Worm (Caenorhabditis elegans) whole organism, young adult: ENCODE measurements around the gene D1054.5.

ENCODE experiments used
- F23B12.7 ChIP-seq: sonication (generic microtip); optimal IDR thresholded peaks from 2 replicates; lab custom pipeline; 2017; ENCODE audit warnings: missing genetic modification characterization, mild to moderate bottlenecking, missing compliant biosample characterization, antibody characterized with exemption, moderate library complexity; ENCODE audit not compliant: insufficient read depth
- F33H1.4 ChIP-seq: fragments of 200-800 bp; sonication (Bioruptor generic); IDR thresholded peaks from 2 replicates; pipeline ENCODE4 v1.3.6; 2022; ENCODE audit warnings: missing genetic modification reagents, missing genetic modification characterization, missing compliant biosample characterization
- F49E8.2 ChIP-seq: sonication (generic microtip); optimal IDR thresholded peaks from 3 replicates; lab custom pipeline; 2017; ENCODE audit warnings: missing genetic modification characterization, mild to moderate bottlenecking, missing compliant biosample characterization, antibody characterized with exemption, moderate library complexity; ENCODE audit not compliant: insufficient read depth
- T07F8.4 ChIP-seq: sonication (generic microtip); optimal IDR thresholded peaks from 2 replicates; lab custom pipeline; 2016; ENCODE audit warnings: mild to moderate bottlenecking, missing genetic modification characterization, moderate library complexity, missing compliant biosample characterization
- akir-1 ChIP-seq: fragments of 200-800 bp; sonication (Bioruptor generic); optimal IDR thresholded peaks from 2 replicates; lab custom pipeline; 2018; ENCODE audit warnings: mild to moderate bottlenecking, missing genetic modification characterization, moderate library complexity, missing compliant biosample characterization
- ama-1 ChIP-seq, 3 experiments: fragments of 150-350 bp in 1 of 3; sonication (generic microtip) in 2 of 3; optimal IDR thresholded peaks; 2 replicates each; lab custom pipeline; 2014 to 2018; ENCODE audit warnings: missing biosample characterization in 2 of 3, missing genetic modification characterization in 2 of 3, missing genetic modification reagents in 2 of 3
- aptf-2 ChIP-seq: fragments of 200-800 bp; sonication (Bioruptor generic); conservative IDR thresholded peaks from 2 replicates; pipeline ENCODE4 v1.3.6; 2022; ENCODE audit warnings: missing genetic modification reagents, missing genetic modification characterization, missing compliant biosample characterization
- attf-3 ChIP-seq: fragments of 200-800 bp; sonication (Bioruptor generic); conservative IDR thresholded peaks from 2 replicates; pipeline ENCODE4 v1.3.6; 2022; ENCODE audit warnings: missing genetic modification reagents, missing genetic modification characterization, missing compliant biosample characterization
- attf-5 ChIP-seq: fragments of 200-800 bp; sonication (Bioruptor generic); optimal IDR thresholded peaks from 2 replicates; lab custom pipeline; 2018; ENCODE audit warnings: mild to moderate bottlenecking, missing genetic modification characterization, missing compliant biosample characterization
- attf-6 ChIP-seq: fragments of 200-800 bp; sonication (Bioruptor generic); IDR thresholded peaks from 2 replicates; pipeline ENCODE4 v1.3.6; 2022; ENCODE audit warnings: missing genetic modification reagents, missing genetic modification characterization, missing compliant biosample characterization
- ccch-3 ChIP-seq: fragments of 200-800 bp; sonication (Bioruptor generic); optimal IDR thresholded peaks from 2 replicates; lab custom pipeline; 2018; ENCODE audit warnings: mild to moderate bottlenecking, missing genetic modification characterization, missing compliant biosample characterization
- ceh-58 ChIP-seq: fragments of 200-800 bp; sonication (Bioruptor generic); IDR thresholded peaks from 2 replicates; pipeline ENCODE4 v1.3.6; 2022; ENCODE audit warnings: missing genetic modification characterization, missing compliant biosample characterization
- ceh-91 ChIP-seq: fragments of 200-800 bp; sonication (Bioruptor generic); IDR thresholded peaks from 2 replicates; pipeline ENCODE4 v1.3.6; 2022; ENCODE audit warnings: missing genetic modification reagents, missing genetic modification characterization, missing compliant biosample characterization
- dpff-1 ChIP-seq: sonication (generic microtip); optimal IDR thresholded peaks from 2 replicates; lab custom pipeline; 2017; ENCODE audit warnings: mild to moderate bottlenecking, missing genetic modification characterization, missing compliant biosample characterization
- egl-44 ChIP-seq: fragments of 200-800 bp; sonication (Bioruptor generic); IDR thresholded peaks from 2 replicates; pipeline ENCODE4 v1.3.6; 2022; ENCODE audit warnings: missing genetic modification reagents, missing genetic modification characterization, missing compliant biosample characterization
- egrh-3 ChIP-seq: fragments of 200-800 bp; sonication (Bioruptor generic); IDR thresholded peaks from 2 replicates; pipeline ENCODE4 v1.3.6; 2022; ENCODE audit warnings: missing genetic modification reagents, missing genetic modification characterization, missing compliant biosample characterization
- ekl-4 ChIP-seq: fragments of 200-800 bp; sonication (Bioruptor generic); IDR thresholded peaks from 2 replicates; pipeline ENCODE4 v1.3.6; 2022; ENCODE audit warnings: missing genetic modification reagents, missing genetic modification characterization, missing compliant biosample characterization
- hmg-1.2 ChIP-seq: fragments of 200-800 bp; sonication (Bioruptor generic); IDR thresholded peaks from 2 replicates; pipeline ENCODE4 v1.3.6; 2022; ENCODE audit warnings: missing genetic modification reagents, missing genetic modification characterization, missing compliant biosample characterization
- hrde-1 ChIP-seq: sonication (generic microtip); optimal IDR thresholded peaks from 2 replicates; lab custom pipeline; 2016; ENCODE audit warnings: missing genetic modification characterization, mild to moderate bottlenecking, missing compliant biosample characterization, moderate library complexity, missing genotype, missing genetic modification reagents, borderline replicate concordance
- lag-1 ChIP-seq: fragments of 200-800 bp; sonication (Bioruptor generic); IDR thresholded peaks from 2 replicates; pipeline ENCODE4 v1.3.6; 2022; ENCODE audit warnings: missing genetic modification reagents, missing genetic modification characterization, missing compliant biosample characterization
- let-526 ChIP-seq: fragments of 200-800 bp; sonication (Bioruptor generic); IDR thresholded peaks from 2 replicates; pipeline ENCODE4 v1.3.6; 2022; ENCODE audit warnings: missing genetic modification reagents, missing genetic modification characterization, missing compliant biosample characterization
- let-607 ChIP-seq, 2 experiments: fragments of 200-800 bp in 1 of 2; sonication (Bioruptor generic) in 1 of 2; sonication (generic microtip) in 1 of 2; optimal IDR thresholded peaks; 2 replicates each; lab custom pipeline; 2016 to 2018; ENCODE audit warnings: mild to moderate bottlenecking in 2 of 2, missing compliant biosample characterization in 2 of 2, missing genetic modification characterization in 2 of 2, moderate library complexity in 2 of 2, missing genotype in 1 of 2
- lin-35 ChIP-seq, 3 experiments: fragments of 150-350 bp in 2 of 3; sonication (generic microtip) in 1 of 3; optimal IDR thresholded peaks; 2 replicates each; lab custom pipeline; 2014 to 2018; ENCODE audit warnings: missing biosample characterization in 3 of 3, missing genetic modification characterization in 3 of 3, missing genetic modification reagents in 3 of 3
- lin-40 ChIP-seq: sonication (generic microtip); optimal IDR thresholded peaks from 2 replicates; lab custom pipeline; 2016; ENCODE audit warnings: missing genetic modification characterization, mild to moderate bottlenecking, missing compliant biosample characterization, missing genotype, missing genetic modification reagents
- lir-1 ChIP-seq: fragments of 200-800 bp; sonication (Bioruptor generic); conservative IDR thresholded peaks from 2 replicates; pipeline ENCODE4 v1.3.6; 2022; ENCODE audit warnings: missing genetic modification reagents, missing genetic modification characterization, missing compliant biosample characterization
- lsl-1 ChIP-seq: fragments of 200-800 bp; sonication (Bioruptor generic); optimal IDR thresholded peaks from 2 replicates; lab custom pipeline; 2018; ENCODE audit warnings: mild to moderate bottlenecking, missing genetic modification characterization, moderate library complexity, missing compliant biosample characterization
- mxl-1 ChIP-seq: sonication (generic microtip); optimal IDR thresholded peaks from 2 replicates; lab custom pipeline; 2016; ENCODE audit warnings: missing genetic modification characterization, missing compliant biosample characterization
- nfya-1 ChIP-seq: sonication (generic microtip); optimal IDR thresholded peaks from 2 replicates; lab custom pipeline; 2017; ENCODE audit warnings: antibody characterized with exemption, missing compliant biosample characterization, missing genetic modification characterization, borderline replicate concordance; ENCODE audit not compliant: insufficient read depth
- nhr-80 ChIP-seq: sonication (generic microtip); optimal IDR thresholded peaks from 2 replicates; lab custom pipeline; 2016; ENCODE audit warnings: missing genetic modification characterization, missing compliant biosample characterization
- nhr-90 ChIP-seq: sonication (generic microtip); optimal IDR thresholded peaks from 2 replicates; lab custom pipeline; 2016; ENCODE audit warnings: missing genotype, mild to moderate bottlenecking, missing genetic modification characterization, missing compliant biosample characterization
- pha-4 ChIP-seq: fragments of 150-350 bp; sonication (generic microtip); optimal IDR thresholded peaks from 2 replicates; lab custom pipeline; 2014; ENCODE audit warnings: missing biosample characterization, missing genetic modification reagents, missing genetic modification characterization
- rpc-1 ChIP-seq, 2 experiments: fragments of 150-350 bp in 1 of 2; sonication (generic microtip) in 1 of 2; optimal IDR thresholded peaks; 2 replicates each; lab custom pipeline; 2014 to 2018; ENCODE audit warnings: missing biosample characterization in 1 of 2, missing genetic modification characterization in 1 of 2, missing genetic modification reagents in 1 of 2, missing genotype in 1 of 2
- snpc-1.1 ChIP-seq: sonication (generic microtip); optimal IDR thresholded peaks from 2 replicates; lab custom pipeline; 2017; ENCODE audit warnings: missing genetic modification characterization, mild to moderate bottlenecking, missing compliant biosample characterization, antibody characterized with exemption, moderate library complexity, missing genotype, missing genetic modification reagents; ENCODE audit not compliant: insufficient read depth
- snpc-1.3 ChIP-seq: sonication (generic microtip); optimal IDR thresholded peaks from 2 replicates; lab custom pipeline; 2017; ENCODE audit warnings: missing genetic modification characterization, mild to moderate bottlenecking, missing compliant biosample characterization, antibody characterized with exemption, moderate library complexity, missing genotype, missing genetic modification reagents; ENCODE audit not compliant: insufficient read depth
- snpc-4 ChIP-seq, 5 experiments: fragments of 150-350 bp in 1 of 5; sonication (generic microtip) in 4 of 5; optimal IDR thresholded peaks; 2 replicates each; lab custom pipeline; 2014 to 2018; ENCODE audit warnings: missing genetic modification characterization in 5 of 5, missing biosample characterization in 3 of 5, antibody characterized with exemption in 2 of 5, mild to moderate bottlenecking in 2 of 5, missing compliant biosample characterization in 2 of 5, missing genotype in 2 of 5, moderate library complexity in 2 of 5, missing genetic modification reagents in 1 of 5
- tbx-9 ChIP-seq: sonication (generic microtip); optimal IDR thresholded peaks from 2 replicates; lab custom pipeline; 2016; ENCODE audit warnings: borderline replicate concordance, missing genetic modification characterization, inconsistent platforms, missing compliant biosample characterization
- ztf-28 ChIP-seq: fragments of 200-800 bp; sonication (Bioruptor generic); IDR thresholded peaks from 2 replicates; pipeline ENCODE4 v1.3.6; 2022; ENCODE audit warnings: missing genetic modification reagents, missing genetic modification characterization, missing compliant biosample characterization

Gene D1054.5

DNA sequence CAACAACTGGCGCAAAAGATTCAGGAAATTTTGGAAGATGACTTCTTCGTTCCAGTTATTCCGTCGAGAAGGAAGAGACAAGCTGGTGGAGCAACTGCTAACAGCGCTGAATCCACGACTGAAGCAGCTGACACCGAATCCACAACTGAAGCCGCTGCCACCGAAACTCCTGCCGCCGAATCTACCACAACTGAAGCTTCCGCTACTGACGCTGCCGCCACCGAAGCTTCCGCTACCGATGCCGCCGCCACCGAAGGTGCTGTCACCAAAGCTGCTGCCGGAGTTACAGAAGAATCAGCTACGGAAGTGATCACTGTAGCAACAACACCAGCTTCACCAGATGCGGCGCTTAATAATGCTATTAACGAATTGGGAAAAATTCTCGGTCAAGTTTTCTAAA, 18.1 kb upstream of the D1054.5 start:
- TF ChIP-seq pha-4 = no peak
- TF ChIP-seq nfya-1 = no peak
- TF ChIP-seq nhr-80 = no peak
- no peak for TF ChIP-seq attf-5 (GFP tag; lab: Kevin White, UChicago)
- no peak for TF ChIP-seq hmg-1.2 (GFP tag; lab: Robert Waterston, UW)
- TF ChIP-seq ekl-4 (GFP tag; lab: Robert Waterston, UW) = no peak
- no peak for TF ChIP-seq egl-44 (GFP tag; lab: Robert Waterston, UW)
- TF ChIP-seq egrh-3 (GFP tag; lab: Robert Waterston, UW) = peak; percentile 56; the same call in 1 of the 2 replicates
- no peak for TF ChIP-seq tbx-9 (tag; lab: Kevin White, UChicago)
- TF ChIP-seq ccch-3 (GFP tag; lab: Kevin White, UChicago) = no peak
- TF ChIP-seq let-607 (tag; optimal IDR thresholded peaks at IDR 0.05; lab: Kevin White, UChicago) = no peak
- no peak for TF ChIP-seq lin-40 (tag; lab: Kevin White, UChicago)
- no peak for TF ChIP-seq hrde-1 (tag; lab: Kevin White, UChicago)
- TF ChIP-seq snpc-1.3 (tag; lab: Kevin White, UChicago) = no peak
- TF ChIP-seq F33H1.4 (GFP tag; lab: Robert Waterston, UW) = no peak
- no peak for TF ChIP-seq dpff-1
- no peak for TF ChIP-seq let-526 (GFP tag; lab: Robert Waterston, UW)
- TF ChIP-seq ztf-28 (GFP tag; lab: Robert Waterston, UW) = no peak
- TF ChIP-seq lsl-1 (GFP tag; lab: Kevin White, UChicago) = no peak
- TF ChIP-seq lir-1 (GFP tag; lab: Robert Waterston, UW) = no peak
- 0 out of 2 replicates have a peak, but pooled peaks have one; percentile 31 for TF ChIP-seq attf-3
- no peak for TF ChIP-seq akir-1
- no peak for TF ChIP-seq F23B12.7
- TF ChIP-seq snpc-4 (GFP tag; optimal IDR thresholded peaks at IDR 0.05; lab: Kevin White, UChicago) = no peak
- no peak for TF ChIP-seq snpc-4 (tag; optimal IDR thresholded peaks at IDR 0.05; lab: Kevin White, UChicago)
- TF ChIP-seq ceh-58 (GFP tag; lab: Robert Waterston, UW) = 0 out of 2 replicates have a peak, but pooled peaks have one; percentile 61
- TF ChIP-seq lag-1 (GFP tag; lab: Robert Waterston, UW) = no peak

DNA sequence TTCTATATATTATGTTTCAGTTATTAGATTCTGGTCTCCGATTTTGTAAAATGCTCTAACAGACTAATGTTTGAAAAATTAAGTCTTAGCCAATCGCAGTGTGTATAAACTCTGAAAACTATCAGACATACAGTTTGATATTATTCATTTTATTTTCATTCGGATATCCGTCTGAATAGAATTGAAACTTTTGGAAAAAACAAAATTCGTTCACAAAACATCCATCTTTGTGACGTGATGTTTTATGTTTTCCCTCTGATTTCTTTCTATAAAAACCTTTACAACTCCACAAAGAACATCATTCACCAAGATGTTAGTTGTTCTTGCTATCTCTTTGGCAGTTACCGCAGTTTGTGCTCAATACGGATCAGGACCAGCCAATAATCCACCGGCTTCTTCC, 17.1 kb upstream of the D1054.5 start, which contains the start of gene ule-3:
Gene ule-3, plus strand, starts transcription at position 301 of the 400 bp plus-strand sequence.
- no peak for TF ChIP-seq ceh-91 (GFP tag; lab: Robert Waterston, UW)
- TF ChIP-seq F49E8.2 (tag; lab: Kevin White, UChicago) = no peak
- no peak for TF ChIP-seq mxl-1 (tag; lab: Kevin White, UChicago)
- TF ChIP-seq lin-40 (tag; lab: Kevin White, UChicago) = no peak

ce11 chrV:10792775-10793174, 16.4 kb upstream of the D1054.5 start, which contains the start of gene D1054.10:
Gene D1054.10, minus strand, starts transcription at chrV:10792875.
- TF ChIP-seq ama-1 (optimal IDR thresholded peaks at IDR 0.05; lab: Kevin White, UChicago) = no peak
- TF ChIP-seq ama-1 (GFP tag; optimal IDR thresholded peaks at IDR 0.05; lab: Kevin White, UChicago) = no peak
- no peak for TF ChIP-seq nhr-90 (tag; lab: Kevin White, UChicago)
- no peak for TF ChIP-seq T07F8.4 (tag; lab: Kevin White, UChicago)
- no peak for TF ChIP-seq aptf-2 (GFP tag; lab: Robert Waterston, UW)
- no peak for TF ChIP-seq lin-35 (GFP tag; optimal IDR thresholded peaks at IDR 0.05; lab: Kevin White, UChicago)
- no peak for TF ChIP-seq rpc-1 (optimal IDR thresholded peaks at IDR 0.05; lab: Kevin White, UChicago)
- TF ChIP-seq rpc-1 (tag; optimal IDR thresholded peaks at IDR 0.05; lab: Kevin White, UChicago) = no peak
- no peak for TF ChIP-seq snpc-1.1 (tag; lab: Kevin White, UChicago)
- TF ChIP-seq attf-6 (GFP tag; lab: Robert Waterston, UW) = no peak
- TF ChIP-seq let-526 (GFP tag; lab: Robert Waterston, UW) = no peak
- no peak for TF ChIP-seq dpff-1
